Fruit fly (Drosophila melanogaster) whole organism, embryonic: ENCODE data around the gene klar.

Experiments used
- CG17568 ChIP-seq: fragments of 200-800 bp; sonication (Bioruptor generic); optimal IDR thresholded peaks from 2 replicates; lab custom pipeline; 2018; ENCODE audit warnings: missing biosample characterization, mild to moderate bottlenecking, missing genetic modification characterization, moderate library complexity
- CG8359 ChIP-seq: fragments of 200-800 bp; sonication (Bioruptor generic); optimal IDR thresholded peaks from 2 replicates; lab custom pipeline; 2017; ENCODE audit warnings: missing biosample characterization, mild to moderate bottlenecking, missing genetic modification characterization, borderline replicate concordance
- Dll ChIP-seq: fragments of 200-800 bp; sonication (Bioruptor generic); IDR thresholded peaks from 4 replicates; pipeline ENCODE4 v1.3.6; 2022; ENCODE audit warnings: missing biosample characterization, missing genetic modification characterization; ENCODE audit not compliant: partially characterized antibody
- Mes4 ChIP-seq: fragments of 200-800 bp; sonication (Bioruptor generic); optimal IDR thresholded peaks from 2 replicates; lab custom pipeline; 2016; ENCODE audit warnings: missing biosample characterization, missing genetic modification characterization
- Sox102F ChIP-seq: fragments of 200-800 bp; sonication (Bioruptor generic); optimal IDR thresholded peaks from 2 replicates; lab custom pipeline; 2018; ENCODE audit warnings: missing biosample characterization, mild to moderate bottlenecking, missing genetic modification characterization, moderate library complexity
- eve ChIP-seq, 2 experiments: fragments of >200 bp; optimal IDR thresholded peaks; 2 replicates each; lab custom pipeline; 2017; ENCODE audit warnings: missing biosample characterization in 2 of 2, missing genetic modification characterization in 2 of 2
- fu2 ChIP-seq: fragments of 200-800 bp; sonication (Bioruptor generic); optimal IDR thresholded peaks from 2 replicates; lab custom pipeline; 2016; ENCODE audit warnings: missing biosample characterization, missing genetic modification characterization
- grn ChIP-seq: fragments of 200-800 bp; sonication (Bioruptor generic); optimal IDR thresholded peaks from 3 replicates; lab custom pipeline; 2017; ENCODE audit warnings: missing biosample characterization, missing genetic modification characterization
- lbe ChIP-seq: fragments of 200-800 bp; sonication (Bioruptor generic); optimal IDR thresholded peaks from 2 replicates; lab custom pipeline; 2016; ENCODE audit warnings: missing biosample characterization, mild to moderate bottlenecking, missing genetic modification characterization
- pros ChIP-seq: fragments of 200-800 bp; sonication (Bioruptor generic); optimal IDR thresholded peaks from 3 replicates; lab custom pipeline; 2019; ENCODE audit warnings: missing biosample characterization, mild to moderate bottlenecking, missing genetic modification characterization, moderate library complexity

- TF ChIP-seq fu2 (GFP tag; lab: Kevin White, UChicago) (no peak), CG8359 (GFP tag; lab: Kevin White, UChicago) (no peak), CG17568 (GFP tag; lab: Kevin White, UChicago) (no peak), Sox102F (GFP tag; lab: Kevin White, UChicago) (no peak), grn (GFP tag; lab: Kevin White, UChicago) (no peak), Dll (GFP tag; lab: Robert Waterston, UW) (no peak), Mes4 (no peak), eve (GFP tag; optimal IDR thresholded peaks at IDR 0.05; lab: Kevin White, UChicago) (no peak), lbe (GFP tag; lab: Kevin White, UChicago) (no peak), pros (GFP tag; lab: Kevin White, UChicago) (no peak)
These were observed 4.3 kb downstream of the klar start for dm6 chr3L:536104-536503.
